Fruit fly (Drosophila melanogaster): ENCODE measurements around the gene CG12012.

CG12012 gene

dm6 chr3L:3383965-3384595, 7.5 kb downstream of the CG12012 start:
- TF ChIP-seq CTCF (optimal IDR thresholded peaks at IDR 0.05) (no peak), CG8478 (optimal IDR thresholded peaks at IDR 0.05) (no peak)

DNA sequence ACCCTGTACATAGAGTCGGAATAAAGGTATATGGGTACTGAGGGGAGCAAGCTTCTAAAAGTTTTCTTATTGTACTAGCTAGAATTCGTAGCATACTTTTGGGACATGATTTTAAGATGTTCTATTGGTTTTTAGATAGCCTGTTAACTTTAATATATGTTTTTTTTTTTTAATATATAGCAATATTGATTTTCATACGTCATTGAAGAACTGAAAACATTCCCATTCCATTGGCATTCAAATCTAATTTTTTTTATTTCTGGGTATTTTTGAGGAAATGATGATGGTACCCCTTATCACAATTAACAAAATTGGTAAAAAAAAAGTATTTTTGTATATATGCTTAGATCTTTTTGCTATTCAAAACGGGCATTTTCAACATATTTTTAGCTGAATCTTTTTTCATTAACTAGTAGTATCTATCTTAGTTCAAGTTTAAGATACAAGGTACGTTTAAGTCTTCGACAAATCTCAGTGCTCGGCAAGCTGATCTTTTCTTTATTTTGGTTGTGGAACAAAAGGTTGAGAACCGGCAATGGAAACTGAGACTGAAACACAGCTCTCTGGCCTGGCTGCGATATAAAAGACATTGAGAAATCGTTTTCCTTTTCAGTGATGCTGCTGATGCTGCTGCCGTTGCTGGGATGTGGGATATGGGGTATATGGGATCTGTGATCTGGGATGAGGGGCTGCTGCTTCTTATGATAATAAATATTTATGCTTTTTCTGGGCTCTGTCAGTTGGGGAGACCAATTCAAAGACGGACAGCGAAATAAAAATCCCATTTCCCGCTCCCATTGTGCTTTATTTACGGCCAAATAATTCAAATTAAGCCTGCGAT, 8.3 kb downstream of the CG12012 start:
- TF ChIP-seq CTCF (optimal IDR thresholded peaks at IDR 0.05), result no peak
- TF ChIP-seq CG8478 (optimal IDR thresholded peaks at IDR 0.05), result no peak

dm6 chr3L:3385437-3385802, 8.9 kb downstream of the CG12012 start:
- TF ChIP-seq CG8478 (optimal IDR thresholded peaks at IDR 0.05) (no peak), CTCF (optimal IDR thresholded peaks at IDR 0.05) (no peak)

DNA sequence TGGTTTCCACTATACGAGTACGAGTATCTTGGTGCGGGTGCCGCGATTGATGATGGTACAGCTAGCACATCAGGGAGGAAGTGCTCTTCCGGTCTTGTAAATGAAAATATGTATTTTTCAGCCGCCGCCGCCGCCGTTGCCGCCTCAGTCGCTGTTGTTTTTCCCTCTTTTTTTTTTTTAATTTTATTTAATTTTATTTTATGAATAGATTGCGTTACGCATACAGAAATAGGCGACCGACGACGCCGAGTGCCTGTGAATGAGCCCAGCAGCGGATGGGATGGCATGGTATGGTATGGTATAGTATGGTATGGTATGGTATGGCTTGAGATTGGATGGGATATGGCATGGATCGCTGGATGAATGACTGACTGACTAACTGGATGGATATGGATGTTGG, 10.2 kb downstream of the CG12012 start:
- no peak for TF ChIP-seq CG8478 (optimal IDR thresholded peaks at IDR 0.05)
- no peak for TF ChIP-seq CTCF (optimal IDR thresholded peaks at IDR 0.05)

- no peak for TF ChIP-seq CTCF (optimal IDR thresholded peaks at IDR 0.05)
- TF ChIP-seq CG8478 (optimal IDR thresholded peaks at IDR 0.05), result no peak
Measured at dm6 chr3L:3387619-3388018, 11.1 kb downstream of the CG12012 start.

- TF ChIP-seq CG8478 (optimal IDR thresholded peaks at IDR 0.05), result no peak
- TF ChIP-seq CTCF (optimal IDR thresholded peaks at IDR 0.05), result no peak
Measured at dm6 chr3L:3388708-3389665, 12.4 kb downstream of the CG12012 start.

dm6 chr3L:3389666-3390059, 13.1 kb downstream of the CG12012 start:
- no peak for TF ChIP-seq CTCF (optimal IDR thresholded peaks at IDR 0.05)
- no peak for TF ChIP-seq CG8478 (optimal IDR thresholded peaks at IDR 0.05)

DNA sequence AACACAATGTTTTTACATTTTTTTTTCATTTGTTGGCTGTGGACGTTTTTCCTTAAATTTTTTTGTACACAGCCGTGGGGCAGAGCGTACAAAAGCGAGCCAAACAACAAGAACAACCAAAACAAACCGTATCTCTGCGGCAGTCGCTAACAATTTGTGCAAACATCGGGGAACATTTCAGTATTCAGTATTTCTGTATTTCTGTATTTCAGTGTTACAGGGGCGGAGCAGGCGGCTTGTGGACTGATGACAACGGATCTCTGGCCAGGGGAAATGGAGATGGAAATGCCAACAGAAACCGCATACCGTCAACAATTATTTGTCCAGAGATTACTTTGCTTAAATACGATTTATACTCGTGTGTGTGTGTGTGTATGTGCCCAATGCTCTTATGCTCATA, 14.0 kb downstream of the CG12012 start:
- no peak for TF ChIP-seq CG8478 (optimal IDR thresholded peaks at IDR 0.05)
- no peak for TF ChIP-seq CTCF (optimal IDR thresholded peaks at IDR 0.05)

- TF ChIP-seq CTCF (optimal IDR thresholded peaks at IDR 0.05) (no peak), CG8478 (optimal IDR thresholded peaks at IDR 0.05) (no peak)
Measured at dm6 chr3L:3391871-3392270, 15.3 kb downstream of the CG12012 start.

DNA sequence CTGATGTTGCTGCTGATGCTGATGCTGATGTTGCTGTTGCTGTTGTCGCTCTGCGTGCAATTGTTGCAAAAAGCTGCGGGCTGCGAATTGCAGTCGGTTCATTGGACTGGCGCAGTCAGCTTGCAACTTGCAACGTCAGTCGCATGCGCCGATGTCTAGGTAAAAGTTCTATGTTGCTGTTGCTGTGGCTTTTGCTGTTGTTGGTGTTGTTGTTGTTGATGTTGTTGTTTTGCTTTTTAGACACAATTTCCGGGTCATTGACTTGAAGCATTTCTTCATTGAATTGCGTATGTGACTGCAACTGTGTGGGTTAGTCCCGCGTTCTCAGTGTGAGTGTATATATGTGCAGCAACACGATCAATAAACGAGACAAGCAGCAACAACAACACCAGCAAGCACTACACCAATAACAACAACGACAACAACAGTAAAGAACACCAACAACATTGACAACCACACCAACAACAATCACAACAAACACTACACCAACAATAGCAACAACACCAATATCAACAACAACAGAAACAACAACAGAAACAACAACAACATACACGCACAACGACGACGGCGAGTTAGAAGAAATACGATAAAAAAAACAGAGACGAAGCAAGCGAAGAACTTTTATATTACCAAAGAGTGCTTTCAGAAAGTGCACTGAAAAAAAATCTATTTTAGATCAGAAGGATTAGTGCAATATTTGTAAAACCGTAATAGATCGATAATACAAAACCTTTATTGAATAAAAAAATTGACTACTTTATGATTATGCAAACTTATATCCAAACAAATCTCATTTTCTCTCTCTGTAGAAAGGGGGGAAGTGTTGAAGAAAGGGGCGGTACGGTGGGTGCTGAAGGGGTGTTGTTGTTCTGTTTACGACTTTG, 17.6 kb downstream of the CG12012 start:
- TF ChIP-seq CTCF (optimal IDR thresholded peaks at IDR 0.05) (no peak), CG8478 (optimal IDR thresholded peaks at IDR 0.05) (no peak)

DNA sequence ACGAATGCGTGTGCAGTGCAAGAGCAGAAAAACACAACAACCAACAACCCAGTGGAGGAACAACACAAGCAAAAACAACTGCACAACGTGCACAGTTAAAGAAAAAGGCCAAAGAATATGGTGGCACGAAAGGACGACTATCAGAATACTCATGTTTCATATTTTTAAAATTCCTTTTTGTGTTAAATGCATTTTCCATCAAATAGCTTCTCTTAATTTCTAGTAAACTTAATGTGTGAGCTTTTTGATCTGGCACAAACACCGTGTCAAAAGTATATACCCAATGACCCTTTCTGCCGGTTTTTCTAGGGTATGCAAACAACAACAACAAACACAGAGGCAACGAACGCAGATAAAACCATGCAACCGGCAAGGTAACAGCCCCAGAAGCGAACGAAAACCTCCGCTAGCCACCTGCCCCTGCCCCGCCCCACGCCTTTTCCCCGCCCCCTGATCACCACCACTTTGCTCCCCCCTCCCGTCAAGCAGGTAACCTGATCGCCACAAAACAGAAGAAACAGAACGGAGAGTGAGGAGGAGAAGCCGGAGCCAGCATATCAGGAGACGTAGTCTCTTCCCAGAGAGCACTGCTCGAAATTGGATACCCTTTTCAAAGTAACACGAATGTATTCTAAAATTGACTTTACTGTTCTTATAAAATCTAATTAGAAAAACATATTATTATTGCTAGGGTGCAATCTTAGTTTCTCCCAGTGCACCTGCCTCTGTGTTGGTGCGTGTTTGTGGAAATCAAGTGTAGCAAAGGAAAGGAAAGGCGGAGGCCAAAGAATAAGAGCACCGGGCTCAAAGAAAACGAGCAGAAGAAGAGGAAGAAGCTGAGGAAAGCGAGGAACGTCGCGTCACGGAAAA, 18.5 kb downstream of the CG12012 start:
- TF ChIP-seq CG8478 (optimal IDR thresholded peaks at IDR 0.05) (no peak), CTCF (optimal IDR thresholded peaks at IDR 0.05) (no peak)

- TF ChIP-seq CG8478 (optimal IDR thresholded peaks at IDR 0.05), result no peak
- TF ChIP-seq CTCF (optimal IDR thresholded peaks at IDR 0.05), result no peak
Measured at dm6 chr3L:3396056-3396455, 19.5 kb downstream of the CG12012 start.

dm6 chr3L:3397309-3397821, 20.8 kb downstream of the CG12012 start:
- no peak for TF ChIP-seq CG8478 (optimal IDR thresholded peaks at IDR 0.05)
- TF ChIP-seq CTCF (optimal IDR thresholded peaks at IDR 0.05), result no peak

All from S2 (cell line).